Worm (Caenorhabditis elegans) whole organism, midembryonic: ENCODE results near the gene K10D11.6.

ENCODE experiments used
- T22C8.4 ChIP-seq: fragments of 200-800 bp; sonication (Bioruptor generic); IDR thresholded peaks from 2 replicates; pipeline ENCODE4 v1.3.6; 2022; ENCODE audit warnings: missing genetic modification characterization, missing compliant biosample characterization
- flt-1 ChIP-seq: fragments of 200-800 bp; sonication (Bioruptor generic); IDR thresholded peaks from 2 replicates; pipeline ENCODE4 v1.3.6; 2022; ENCODE audit warnings: missing genetic modification characterization, missing compliant biosample characterization
- ref-1 ChIP-seq: fragments of 200-800 bp; sonication (Bioruptor generic); conservative IDR thresholded peaks from 2 replicates; pipeline ENCODE4 v1.3.6; 2022; ENCODE audit warnings: missing genetic modification reagents, missing genetic modification characterization, missing compliant biosample characterization
- tab-1 ChIP-seq: fragments of 200-800 bp; sonication (Bioruptor generic); IDR thresholded peaks from 2 replicates; pipeline ENCODE4 v1.3.6; 2022; ENCODE audit warnings: missing genetic modification characterization, missing compliant biosample characterization
- ztf-29 ChIP-seq: fragments of 200-800 bp; sonication (Bioruptor generic); IDR thresholded peaks from 2 replicates; pipeline ENCODE4 v1.3.6; 2022; ENCODE audit warnings: missing genetic modification reagents, missing genetic modification characterization, missing compliant biosample characterization

ce11 chrIV:13035302-13035701 is 46.0 kb upstream of the K10D11.6 start:
- TF ChIP-seq tab-1 = no peak
- no peak for TF ChIP-seq T22C8.4 (GFP tag; lab: Robert Waterston, UW)
- no peak for TF ChIP-seq ref-1 (GFP tag; lab: Robert Waterston, UW)
- no peak for TF ChIP-seq ztf-29 (GFP tag; lab: Robert Waterston, UW)
- no peak for TF ChIP-seq flt-1 (GFP tag; lab: Robert Waterston, UW)
